Fruit fly (Drosophila melanogaster) whole organism, embryonic: Measurements from ENCODE around the gene CG18428.

ENCODE experiments used
- Asciz ChIP-seq: fragments of 200-800 bp; sonication (Bioruptor generic); optimal IDR thresholded peaks from 2 replicates; lab custom pipeline; 2017; ENCODE audit warnings: missing biosample characterization, mild to moderate bottlenecking, missing genetic modification characterization, missing genetic modification reagents
- Bgb ChIP-seq: fragments of 200-800 bp; sonication (Bioruptor generic); IDR thresholded peaks from 2 replicates; pipeline ENCODE4 v1.3.6; 2022; ENCODE audit warnings: missing biosample characterization, missing genetic modification characterization; ENCODE audit not compliant: partially characterized antibody
- CG10979 ChIP-seq: fragments of 200-800 bp; sonication (Bioruptor generic); optimal IDR thresholded peaks from 2 replicates; lab custom pipeline; 2018; ENCODE audit warnings: missing biosample characterization, mild to moderate bottlenecking, missing genetic modification characterization, moderate library complexity
- CG11093 ChIP-seq: fragments of 200-800 bp; sonication (Bioruptor generic); IDR thresholded peaks from 3 replicates; pipeline ENCODE4 v1.3.6; 2022; ENCODE audit warnings: missing biosample characterization, missing genetic modification characterization
- CG11560 ChIP-seq: fragments of 200-800 bp; sonication (Bioruptor generic); IDR thresholded peaks from 3 replicates; pipeline ENCODE4 v1.3.6; 2022; ENCODE audit warnings: missing biosample characterization, missing genetic modification characterization
- CG11695 ChIP-seq: fragments of 200-800 bp; sonication (Bioruptor generic); IDR thresholded peaks from 3 replicates; pipeline ENCODE4 v1.3.6; 2022; ENCODE audit warnings: missing biosample characterization, missing genetic modification characterization
- CG13624 ChIP-seq: fragments of 200-800 bp; sonication (Bioruptor generic); optimal IDR thresholded peaks from 2 replicates; lab custom pipeline; 2016; ENCODE audit warnings: missing biosample characterization, missing genetic modification characterization
- CG14014 ChIP-seq: fragments of 200-800 bp; sonication (Bioruptor generic); IDR thresholded peaks from 2 replicates; pipeline ENCODE4 v1.3.6; 2022; ENCODE audit warnings: missing biosample characterization, missing genetic modification characterization
- CG1602 ChIP-seq: fragments of 200-800 bp; sonication (Bioruptor generic); optimal IDR thresholded peaks from 3 replicates; lab custom pipeline; 2016; ENCODE audit warnings: missing biosample characterization, missing genetic modification characterization
- CG4360 ChIP-seq: fragments of 200-800 bp; sonication (Bioruptor generic); IDR thresholded peaks from 2 replicates; pipeline ENCODE4 v1.3.6; 2022; ENCODE audit warnings: missing biosample characterization, missing genetic modification characterization
- CG43689 ChIP-seq: fragments of 200-800 bp; sonication (Bioruptor generic); IDR thresholded peaks from 2 replicates; pipeline ENCODE4 v1.3.6; 2022; ENCODE audit warnings: missing biosample characterization, missing genetic modification characterization
- CG5180 ChIP-seq: fragments of 200-800 bp; sonication (Bioruptor generic); optimal IDR thresholded peaks from 3 replicates; lab custom pipeline; 2017; ENCODE audit warnings: missing biosample characterization, missing genetic modification characterization, mild to moderate bottlenecking, moderate library complexity, missing genetic modification reagents
- CG6654 ChIP-seq: fragments of 200-800 bp; sonication (Bioruptor generic); optimal IDR thresholded peaks from 2 replicates; lab custom pipeline; 2017; ENCODE audit warnings: missing biosample characterization, mild to moderate bottlenecking, missing genetic modification characterization
- CG8765 ChIP-seq: fragments of 200-800 bp; sonication (Bioruptor generic); IDR thresholded peaks from 2 replicates; pipeline ENCODE4 v1.3.6; 2022; ENCODE audit warnings: missing biosample characterization, missing genetic modification characterization
- CG8924 ChIP-seq: fragments of 200-800 bp; optimal IDR thresholded peaks from 3 replicates; lab custom pipeline; 2019; ENCODE audit warnings: missing biosample characterization, mild to moderate bottlenecking, missing genetic modification characterization, moderate library complexity
- Dip2 ChIP-seq: fragments of 200-800 bp; sonication (Bioruptor generic); IDR thresholded peaks from 2 replicates; pipeline ENCODE4 v1.3.6; 2022; ENCODE audit warnings: missing biosample characterization, missing genetic modification characterization
- Doc2 ChIP-seq: fragments of 200-800 bp; sonication (Bioruptor generic); IDR thresholded peaks from 2 replicates; pipeline ENCODE4 v1.3.6; 2022; ENCODE audit warnings: missing biosample characterization, missing genetic modification characterization
- Drgx ChIP-seq: fragments of 200-800 bp; sonication (Bioruptor generic); IDR thresholded peaks from 2 replicates; pipeline ENCODE4 v1.3.6; 2022; ENCODE audit warnings: missing biosample characterization, missing genetic modification characterization
- E2f1 ChIP-seq: fragments of 200-800 bp; sonication (Bioruptor generic); IDR thresholded peaks from 2 replicates; pipeline ENCODE4 v1.3.6; 2022; ENCODE audit warnings: missing biosample characterization, missing genetic modification characterization
- Eip74EF ChIP-seq, 2 experiments: fragments of 200-800 bp in 1 of 2; fragments of >200 bp in 1 of 2; sonication (Bioruptor generic) in 1 of 2; optimal IDR thresholded peaks; 2 replicates each; lab custom pipeline; 2017 to 2019; ENCODE audit warnings: missing biosample characterization in 2 of 2, missing genetic modification characterization in 2 of 2, mild to moderate bottlenecking in 1 of 2, moderate library complexity in 1 of 2
- GATAe ChIP-seq: fragments of 200-800 bp; sonication (Bioruptor generic); conservative IDR thresholded peaks from 2 replicates; pipeline ENCODE4 v1.3.6; 2022; ENCODE audit warnings: missing biosample characterization, missing genetic modification characterization
- HLH4C ChIP-seq: fragments of 200-800 bp; sonication (Bioruptor generic); IDR thresholded peaks from 3 replicates; pipeline ENCODE4 v1.3.6; 2022; ENCODE audit warnings: missing biosample characterization, missing genetic modification characterization; ENCODE audit not compliant: partially characterized antibody
- HmgD ChIP-seq: fragments of 200-800 bp; sonication (Bioruptor generic); optimal IDR thresholded peaks from 3 replicates; lab custom pipeline; 2016; ENCODE audit warnings: missing biosample characterization, missing genetic modification characterization
- Hmx ChIP-seq: fragments of 200-800 bp; sonication (Bioruptor generic); optimal IDR thresholded peaks from 2 replicates; lab custom pipeline; 2016; ENCODE audit warnings: missing biosample characterization, missing genetic modification characterization
- Hr3 ChIP-seq: fragments of 200-800 bp; sonication (Bioruptor generic); optimal IDR thresholded peaks from 3 replicates; lab custom pipeline; 2016; ENCODE audit warnings: missing biosample characterization, missing genetic modification characterization
- Hsf ChIP-seq: fragments of 200-800 bp; sonication (Bioruptor generic); optimal IDR thresholded peaks from 3 replicates; lab custom pipeline; 2016; ENCODE audit warnings: missing biosample characterization, missing genetic modification characterization
- Jarid2 ChIP-seq: fragments of 200-800 bp; sonication (Bioruptor generic); optimal IDR thresholded peaks from 3 replicates; lab custom pipeline; 2017; ENCODE audit warnings: mild to moderate bottlenecking, missing biosample characterization, missing genetic modification reagents, missing genetic modification characterization
- Kr ChIP-seq: fragments of 200-800 bp; sonication (Bioruptor generic); optimal IDR thresholded peaks from 2 replicates; lab custom pipeline; 2017; ENCODE audit warnings: missing biosample characterization, mild to moderate bottlenecking, missing genetic modification characterization
- Mrtf ChIP-seq: fragments of 200-800 bp; sonication (Bioruptor generic); IDR thresholded peaks from 3 replicates; pipeline ENCODE4 v1.3.6; 2022; ENCODE audit warnings: missing biosample characterization, missing genetic modification characterization
- Myb ChIP-seq: fragments of 200-800 bp; sonication (Bioruptor generic); optimal IDR thresholded peaks from 2 replicates; lab custom pipeline; 2016; ENCODE audit warnings: missing biosample characterization, missing genetic modification characterization
- Sox102F ChIP-seq: fragments of 200-800 bp; sonication (Bioruptor generic); optimal IDR thresholded peaks from 2 replicates; lab custom pipeline; 2018; ENCODE audit warnings: missing biosample characterization, mild to moderate bottlenecking, missing genetic modification characterization, moderate library complexity
- Tbp ChIP-seq: fragments of >200 bp; optimal IDR thresholded peaks from 2 replicates; lab custom pipeline; 2018; ENCODE audit warnings: missing biosample characterization, missing genetic modification characterization
- bbx ChIP-seq: fragments of 200-800 bp; sonication (Bioruptor generic); IDR thresholded peaks from 2 replicates; pipeline ENCODE4 v1.3.6; 2022; ENCODE audit warnings: missing biosample characterization, missing genetic modification characterization; ENCODE audit not compliant: partially characterized antibody
- cas ChIP-seq: fragments of 200-800 bp; sonication (Bioruptor generic); IDR thresholded peaks from 2 replicates; pipeline ENCODE4 v1.3.6; 2022; ENCODE audit warnings: missing biosample characterization, missing genetic modification characterization
- ci ChIP-seq: fragments of 200-800 bp; sonication (Bioruptor generic); IDR thresholded peaks from 3 replicates; pipeline ENCODE4 v1.3.6; 2022; ENCODE audit warnings: missing biosample characterization, missing genetic modification characterization
- croc ChIP-seq: fragments of 200-800 bp; sonication (Bioruptor generic); conservative IDR thresholded peaks from 3 replicates; pipeline ENCODE4 v1.3.6; 2022; ENCODE audit warnings: missing biosample characterization, missing genetic modification characterization
- dmrt11E ChIP-seq: fragments of 200-800 bp; sonication (Bioruptor generic); optimal IDR thresholded peaks from 3 replicates; lab custom pipeline; 2018; ENCODE audit warnings: missing biosample characterization, mild to moderate bottlenecking, missing genetic modification characterization, moderate library complexity
- dpn ChIP-seq, 2 experiments: fragments of 200-800 bp; sonication (Bioruptor generic); optimal IDR thresholded peaks; 3 replicates each; lab custom pipeline; 2016; ENCODE audit warnings: missing biosample characterization in 2 of 2, missing genetic modification characterization in 2 of 2
- gcm2 ChIP-seq: fragments of 200-800 bp; sonication (Bioruptor generic); optimal IDR thresholded peaks from 2 replicates; lab custom pipeline; 2016; ENCODE audit warnings: missing biosample characterization, missing genetic modification characterization
- gro ChIP-seq: fragments of 200-800 bp; sonication (Bioruptor generic); optimal IDR thresholded peaks from 2 replicates; lab custom pipeline; 2016; ENCODE audit warnings: missing biosample characterization, missing genetic modification characterization
- ken ChIP-seq: fragments of 200-800 bp; sonication (Bioruptor generic); IDR thresholded peaks from 3 replicates; pipeline ENCODE4 v1.3.6; 2022; ENCODE audit warnings: missing biosample characterization, missing genetic modification characterization
- odd ChIP-seq: fragments of 200-800 bp; sonication (Bioruptor generic); optimal IDR thresholded peaks from 2 replicates; lab custom pipeline; 2017; ENCODE audit warnings: missing biosample characterization, mild to moderate bottlenecking, missing genetic modification characterization
- org-1 ChIP-seq: fragments of 200-800 bp; sonication (Bioruptor generic); optimal IDR thresholded peaks from 2 replicates; lab custom pipeline; 2017; ENCODE audit warnings: missing biosample characterization, missing genetic modification characterization
- pros ChIP-seq: fragments of 200-800 bp; sonication (Bioruptor generic); optimal IDR thresholded peaks from 3 replicates; lab custom pipeline; 2019; ENCODE audit warnings: missing biosample characterization, mild to moderate bottlenecking, missing genetic modification characterization, moderate library complexity
- ranshi ChIP-seq: fragments of 200-800 bp; sonication (Bioruptor generic); IDR thresholded peaks from 2 replicates; pipeline ENCODE4 v1.3.6; 2022; ENCODE audit warnings: missing biosample characterization, missing genetic modification characterization
- run ChIP-seq: fragments of 200-800 bp; sonication (Bioruptor generic); optimal IDR thresholded peaks from 3 replicates; lab custom pipeline; 2018; ENCODE audit warnings: missing biosample characterization, mild to moderate bottlenecking, missing genetic modification characterization
- sim ChIP-seq: fragments of 200-800 bp; sonication (Bioruptor generic); IDR thresholded peaks from 2 replicates; pipeline ENCODE4 v1.3.6; 2022; ENCODE audit warnings: missing biosample characterization, missing genetic modification characterization
- so ChIP-seq: fragments of 200-800 bp; sonication (Bioruptor generic); IDR thresholded peaks from 3 replicates; pipeline ENCODE4 v1.3.6; 2022; ENCODE audit warnings: missing biosample characterization, missing genetic modification characterization
- tio ChIP-seq: fragments of 200-800 bp; sonication (Bioruptor generic); optimal IDR thresholded peaks from 2 replicates; lab custom pipeline; 2017; ENCODE audit warnings: missing biosample characterization, missing genetic modification characterization, inconsistent platforms
- vnd ChIP-seq: fragments of 200-800 bp; sonication (Bioruptor generic); IDR thresholded peaks from 3 replicates; pipeline ENCODE4 v1.3.6; 2022; ENCODE audit warnings: missing biosample characterization, missing genetic modification characterization; ENCODE audit not compliant: partially characterized antibody
- vvl ChIP-seq: fragments of 200-800 bp; sonication (Bioruptor generic); IDR thresholded peaks from 2 replicates; pipeline ENCODE4 v1.3.6; 2022; ENCODE audit warnings: missing biosample characterization, missing genetic modification characterization
- wor ChIP-seq: fragments of 200-800 bp; sonication (Bioruptor generic); IDR thresholded peaks from 2 replicates; pipeline ENCODE4 v1.3.6; 2022; ENCODE audit warnings: missing biosample characterization, missing genetic modification characterization

Gene CG18428

DNA sequence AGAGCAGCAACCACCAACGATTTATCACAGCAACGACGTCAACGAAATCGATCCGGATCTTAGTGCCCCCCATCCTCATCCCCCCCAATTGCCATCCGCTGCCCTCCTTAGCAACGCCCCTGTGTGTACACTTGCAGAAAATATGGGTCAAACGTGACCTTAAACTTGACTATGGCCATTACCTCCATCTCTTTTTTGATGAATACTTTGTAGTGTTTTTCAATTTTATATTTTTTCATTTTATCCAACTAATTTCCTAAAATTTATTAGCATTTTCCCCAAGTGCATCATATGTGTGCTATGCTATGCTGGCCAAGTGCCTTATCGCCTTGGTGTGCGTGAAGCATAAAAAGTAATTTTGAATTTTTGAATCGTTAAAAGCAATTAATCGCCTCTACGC, 33.8 kb downstream of the CG18428 start (continued):
- TF ChIP-seq CG6654 (GFP tag; lab: Kevin White, UChicago), result no peak
- no peak for TF ChIP-seq CG8765 (GFP tag; lab: Robert Waterston, UW)
- TF ChIP-seq HmgD, result no peak
- peak; percentile 80 for TF ChIP-seq Drgx (GFP tag; lab: Robert Waterston, UW)
- TF ChIP-seq ranshi (GFP tag; lab: Robert Waterston, UW), result 0 out of 2 replicates have a peak, but pooled peaks have one; percentile 21
- no peak for TF ChIP-seq pros (GFP tag; lab: Kevin White, UChicago)
- TF ChIP-seq Jarid2 (GFP tag; lab: Kevin White, UChicago), result no peak
- TF ChIP-seq Hmx (GFP tag; lab: Kevin White, UChicago), result no peak
- TF ChIP-seq wor (GFP tag; lab: Robert Waterston, UW), result no peak
- no peak for TF ChIP-seq HLH4C (GFP tag; lab: Robert Waterston, UW)
- no peak for TF ChIP-seq CG43689 (GFP tag; lab: Robert Waterston, UW)
- TF ChIP-seq Eip74EF (GFP tag; optimal IDR thresholded peaks at IDR 0.05; lab: Kevin White, UChicago), result no peak
- no peak for TF ChIP-seq CG11560 (tag; lab: Robert Waterston, UW)
- 0 out of 3 replicates have a peak, but pooled peaks have one; percentile 17 for TF ChIP-seq croc (GFP tag; lab: Robert Waterston, UW)
- no peak for TF ChIP-seq Hsf (GFP tag; lab: Kevin White, UChicago)
- TF ChIP-seq gcm2, result no peak
- TF ChIP-seq CG4360 (GFP tag; lab: Robert Waterston, UW), result no peak
- TF ChIP-seq Hr3 (GFP tag; lab: Kevin White, UChicago), result no peak
- no peak for TF ChIP-seq Doc2
- TF ChIP-seq E2f1 (GFP tag; lab: Robert Waterston, UW), result peak; percentile 58
- no peak for TF ChIP-seq CG8924
- TF ChIP-seq Sox102F (GFP tag; lab: Kevin White, UChicago), result peak; percentile 55
- TF ChIP-seq dpn (GFP tag; optimal IDR thresholded peaks at IDR 0.05; lab: Kevin White, UChicago), result peak in 1 of 2 experiments; percentile 14
- TF ChIP-seq CG1602 (GFP tag; lab: Kevin White, UChicago), result peak; percentile 3
- no peak for TF ChIP-seq sim (GFP tag; lab: Robert Waterston, UW)
- no peak for TF ChIP-seq gro
- no peak for TF ChIP-seq Asciz
- TF ChIP-seq Myb (GFP tag; lab: Kevin White, UChicago), result no peak
- peak; percentile 63; the same call in 1 of the 3 replicates for TF ChIP-seq ci (GFP tag; lab: Robert Waterston, UW)
- TF ChIP-seq odd (GFP tag; lab: Kevin White, UChicago), result no peak
- 0 out of 3 replicates have a peak, but pooled peaks have one; percentile 26 for TF ChIP-seq ken (GFP tag; lab: Robert Waterston, UW)
- TF ChIP-seq run (tag; lab: Kevin White, UChicago), result no peak
- no peak for TF ChIP-seq Mrtf (GFP tag; lab: Robert Waterston, UW)
- no peak for TF ChIP-seq tio (GFP tag; lab: Kevin White, UChicago)
- TF ChIP-seq Bgb, result no peak
- peak; percentile 68 for TF ChIP-seq vvl
- TF ChIP-seq cas (GFP tag; lab: Robert Waterston, UW), result no peak
- no peak for TF ChIP-seq CG11093 (GFP tag; lab: Robert Waterston, UW)
- peak; percentile 59; the same call in 1 of the 3 replicates for TF ChIP-seq CG11695
- TF ChIP-seq Kr (GFP tag; lab: Kevin White, UChicago), result no peak
- no peak for TF ChIP-seq GATAe
- TF ChIP-seq dmrt11E (tag; lab: Kevin White, UChicago), result peak; percentile 23
- TF ChIP-seq CG5180 (GFP tag; lab: Kevin White, UChicago), result no peak
- TF ChIP-seq CG14014, result no peak
- no peak for TF ChIP-seq org-1 (GFP tag; lab: Kevin White, UChicago)
- no peak for TF ChIP-seq vnd (GFP tag; lab: Robert Waterston, UW)
- TF ChIP-seq so (GFP tag; lab: Robert Waterston, UW), result no peak
- TF ChIP-seq Tbp (GFP tag; lab: Kevin White, UChicago), result no peak
- no peak for TF ChIP-seq bbx (GFP tag; lab: Robert Waterston, UW)
- no peak for TF ChIP-seq Dip2
- peak; percentile 58 for TF ChIP-seq CG10979
- no peak for TF ChIP-seq CG13624
